Worm (Caenorhabditis elegans) whole organism, early embryonic: ENCODE measurements around the gene C47A10.16.

Source experiments
- B0310.2 ChIP-seq: sonication (generic microtip); optimal IDR thresholded peaks from 2 replicates; lab custom pipeline; 2016; ENCODE audit warnings: mild to moderate bottlenecking, missing genetic modification characterization, missing compliant biosample characterization
- flt-1 ChIP-seq: fragments of 200-800 bp; sonication (Bioruptor generic); IDR thresholded peaks from 2 replicates; pipeline ENCODE4 v1.3.6; 2022; ENCODE audit warnings: missing genetic modification characterization, missing compliant biosample characterization
- hmg-4 ChIP-seq: fragments of 200-800 bp; sonication (Bioruptor generic); optimal IDR thresholded peaks from 2 replicates; lab custom pipeline; 2018; ENCODE audit warnings: mild to moderate bottlenecking, missing genetic modification characterization, missing compliant biosample characterization
- hnd-1 ChIP-seq: sonication (generic microtip); optimal IDR thresholded peaks from 2 replicates; lab custom pipeline; 2016; ENCODE audit warnings: missing genetic modification characterization, missing compliant biosample characterization

DNA sequence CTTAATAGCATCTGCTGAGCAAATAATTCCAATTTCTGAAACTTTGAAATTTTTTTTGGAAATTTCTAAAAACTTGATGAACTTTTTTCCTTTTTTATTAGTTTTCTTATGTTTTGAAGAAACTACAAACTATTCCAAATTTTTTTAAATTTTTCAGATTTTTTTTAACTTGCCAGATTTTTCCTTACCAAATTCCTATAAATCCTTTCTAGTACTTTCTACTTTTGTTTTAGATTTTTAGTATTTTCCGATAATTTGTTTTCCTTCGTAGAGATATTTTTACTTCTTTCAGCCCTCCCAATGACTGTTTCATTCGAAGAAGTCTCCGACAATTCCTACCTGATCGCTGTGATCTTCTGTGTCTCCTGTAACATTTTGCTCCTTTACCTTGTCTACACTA lies 46.3 kb downstream of the C47A10.16 start, which contains the start of gene str-77:
- TF ChIP-seq flt-1 (GFP tag; lab: Robert Waterston, UW) (no peak), B0310.2 (tag; lab: Kevin White, UChicago) (no peak), hmg-4 (GFP tag; lab: Kevin White, UChicago) (no peak), hnd-1 (tag; lab: Kevin White, UChicago) (no peak)
